Worm (Caenorhabditis elegans) whole organism, mixed stage, embryonic: ENCODE results near the gene C45G9.2.

ENCODE experiments used
- M03D4.4 ChIP-seq: sonication (generic microtip); optimal IDR thresholded peaks from 2 replicates; lab custom pipeline; 2017; ENCODE audit warnings: mild to moderate bottlenecking, missing genetic modification characterization, missing compliant biosample characterization
- bed-3 ChIP-seq: fragments of 200-800 bp; sonication (Bioruptor generic); optimal IDR thresholded peaks from 3 replicates; lab custom pipeline; 2018; ENCODE audit warnings: mild to moderate bottlenecking, missing genetic modification characterization, moderate library complexity, missing compliant biosample characterization
- blmp-1 ChIP-seq: fragments of 150-350 bp; optimal IDR thresholded peaks from 2 replicates; lab custom pipeline; 2014; ENCODE audit warnings: missing biosample characterization, missing genetic modification characterization
- ceh-39 ChIP-seq: fragments of 150-350 bp; optimal IDR thresholded peaks from 2 replicates; lab custom pipeline; 2014; ENCODE audit warnings: missing biosample characterization, missing genetic modification characterization
- ceh-43 ChIP-seq: fragments of 200-800 bp; sonication (Bioruptor generic); optimal IDR thresholded peaks from 2 replicates; lab custom pipeline; 2018; ENCODE audit warnings: mild to moderate bottlenecking, missing genetic modification characterization, moderate library complexity, missing compliant biosample characterization
- ceh-83 ChIP-seq: fragments of 200-800 bp; sonication (Bioruptor generic); optimal IDR thresholded peaks from 2 replicates; lab custom pipeline; 2018; ENCODE audit warnings: mild to moderate bottlenecking, missing genetic modification characterization, missing compliant biosample characterization
- ces-1 ChIP-seq: fragments of 150-350 bp; optimal IDR thresholded peaks from 2 replicates; lab custom pipeline; 2014; ENCODE audit warnings: missing biosample characterization, missing genetic modification reagents, missing genetic modification characterization
- cnd-1 ChIP-seq: fragments of 200-800 bp; sonication (Bioruptor generic); optimal IDR thresholded peaks from 2 replicates; lab custom pipeline; 2018; ENCODE audit warnings: mild to moderate bottlenecking, missing genetic modification characterization, missing compliant biosample characterization
- elt-1 ChIP-seq: sonication (generic microtip); optimal IDR thresholded peaks from 2 replicates; lab custom pipeline; 2017; ENCODE audit warnings: missing genetic modification characterization, mild to moderate bottlenecking, missing compliant biosample characterization, antibody characterized with exemption, moderate library complexity, borderline replicate concordance; ENCODE audit not compliant: insufficient read depth
- elt-3 ChIP-seq: fragments of 150-350 bp; optimal IDR thresholded peaks from 2 replicates; lab custom pipeline; 2014; ENCODE audit warnings: missing biosample characterization, missing genetic modification characterization
- flh-1 ChIP-seq: fragments of 200-800 bp; sonication (Bioruptor generic); optimal IDR thresholded peaks from 2 replicates; lab custom pipeline; 2018; ENCODE audit warnings: mild to moderate bottlenecking, missing genetic modification characterization, moderate library complexity, missing compliant biosample characterization
- hlh-1 ChIP-seq: fragments of 150-350 bp; optimal IDR thresholded peaks from 2 replicates; lab custom pipeline; 2014; ENCODE audit warnings: missing biosample characterization, missing genetic modification reagents, missing genetic modification characterization
- lin-32 ChIP-seq: fragments of 200-800 bp; sonication (Bioruptor generic); optimal IDR thresholded peaks from 2 replicates; lab custom pipeline; 2018; ENCODE audit warnings: mild to moderate bottlenecking, missing genetic modification characterization, missing compliant biosample characterization
- lsy-2 ChIP-seq: fragments of 150-350 bp; optimal IDR thresholded peaks from 2 replicates; lab custom pipeline; 2014; ENCODE audit warnings: missing biosample characterization, missing genetic modification characterization
- mab-5 ChIP-seq: fragments of 150-350 bp; optimal IDR thresholded peaks from 2 replicates; lab custom pipeline; 2014; ENCODE audit warnings: missing biosample characterization, missing genetic modification characterization
- mep-1 ChIP-seq: fragments of 150-350 bp; optimal IDR thresholded peaks from 2 replicates; lab custom pipeline; 2017; ENCODE audit warnings: missing biosample characterization, missing genetic modification reagents, missing genetic modification characterization, inconsistent platforms
- mls-2 ChIP-seq: sonication (generic microtip); optimal IDR thresholded peaks from 2 replicates; lab custom pipeline; 2016; ENCODE audit warnings: mild to moderate bottlenecking, missing genetic modification characterization, moderate library complexity, missing compliant biosample characterization
- nhr-12 ChIP-seq: fragments of 150-350 bp; optimal IDR thresholded peaks from 2 replicates; lab custom pipeline; 2014; ENCODE audit warnings: missing biosample characterization, missing genetic modification characterization
- nhr-2 ChIP-seq: fragments of 150-350 bp; optimal IDR thresholded peaks from 2 replicates; lab custom pipeline; 2014; ENCODE audit warnings: missing biosample characterization, missing genetic modification characterization
- nhr-237 ChIP-seq: fragments of 150-350 bp; optimal IDR thresholded peaks from 2 replicates; lab custom pipeline; 2014; ENCODE audit warnings: missing biosample characterization, missing genetic modification characterization
- nhr-28 ChIP-seq: fragments of 150-350 bp; optimal IDR thresholded peaks from 2 replicates; lab custom pipeline; 2014; ENCODE audit warnings: missing biosample characterization, missing genetic modification characterization
- nhr-76 ChIP-seq: sonication (generic microtip); optimal IDR thresholded peaks from 2 replicates; lab custom pipeline; 2017; ENCODE audit warnings: missing biosample characterization, missing genetic modification characterization
- pha-4 ChIP-seq: fragments of 150-350 bp; optimal IDR thresholded peaks from 2 replicates; lab custom pipeline; 2018; ENCODE audit warnings: missing biosample characterization, missing genetic modification reagents, missing genetic modification characterization
- sem-2 ChIP-seq: fragments of 200-800 bp; sonication (Bioruptor generic); optimal IDR thresholded peaks from 2 replicates; lab custom pipeline; 2018; ENCODE audit warnings: mild to moderate bottlenecking, missing genetic modification characterization, missing compliant biosample characterization
- snpc-4 ChIP-seq: fragments of 150-350 bp; optimal IDR thresholded peaks from 2 replicates; lab custom pipeline; 2014; ENCODE audit warnings: missing biosample characterization, missing genetic modification characterization
- sptf-1 ChIP-seq: sonication (generic microtip); optimal IDR thresholded peaks from 2 replicates; lab custom pipeline; 2017; ENCODE audit warnings: mild to moderate bottlenecking, missing genetic modification characterization, moderate library complexity, missing compliant biosample characterization
- tbx-8 ChIP-seq: fragments of 200-800 bp; sonication (Bioruptor generic); optimal IDR thresholded peaks from 2 replicates; lab custom pipeline; 2018; ENCODE audit warnings: mild to moderate bottlenecking, missing genetic modification characterization, moderate library complexity, missing compliant biosample characterization
- unc-120 ChIP-seq: sonication (generic microtip); optimal IDR thresholded peaks from 2 replicates; lab custom pipeline; 2017; ENCODE audit warnings: missing genetic modification characterization, missing compliant biosample characterization; ENCODE audit not compliant: poor library complexity, severe bottlenecking
- unc-62 ChIP-seq: fragments of 150-350 bp; optimal IDR thresholded peaks from 2 replicates; lab custom pipeline; 2014; ENCODE audit warnings: missing biosample characterization, missing genetic modification reagents, missing genetic modification characterization
- zip-8 ChIP-seq: fragments of 150-350 bp; optimal IDR thresholded peaks from 2 replicates; lab custom pipeline; 2014; ENCODE audit warnings: missing biosample characterization, missing genetic modification characterization
- ztf-11 ChIP-seq: fragments of 150-350 bp; optimal IDR thresholded peaks from 2 replicates; lab custom pipeline; 2014; ENCODE audit warnings: missing biosample characterization, missing genetic modification characterization

The C45G9.2 gene

ce11 chrIII:5098740-5099276 lies 29.9 kb downstream of the C45G9.2 start:
- TF ChIP-seq sem-2 (GFP tag; lab: Kevin White, UChicago) (no peak), zip-8 (tag; lab: Kevin White, UChicago) (no peak), blmp-1 (tag; lab: Kevin White, UChicago) (no peak), lsy-2 (tag; lab: Kevin White, UChicago) (no peak)

ce11 chrIII:5099500-5099899 lies 30.6 kb downstream of the C45G9.2 start:
- TF ChIP-seq M03D4.4 (no peak), nhr-76 (tag; lab: Kevin White, UChicago) (no peak), sptf-1 (tag; lab: Kevin White, UChicago) (no peak)

- TF ChIP-seq sptf-1 (tag; lab: Kevin White, UChicago) = peak; percentile 1
- no peak for TF ChIP-seq cnd-1 (tag; lab: Kevin White, UChicago)
- TF ChIP-seq ceh-39 (tag; lab: Kevin White, UChicago) = peak; percentile 49
- TF ChIP-seq pha-4 (tag; lab: Kevin White, UChicago) = peak; percentile 28
- peak; percentile 72 for TF ChIP-seq lsy-2 (tag; lab: Kevin White, UChicago)
- no peak for TF ChIP-seq unc-120
- TF ChIP-seq lin-32 (GFP tag; lab: Kevin White, UChicago) = no peak
- peak; percentile 60 for TF ChIP-seq ces-1 (GFP tag; lab: Kevin White, UChicago)
- peak; percentile 24 for TF ChIP-seq nhr-237
- TF ChIP-seq mep-1 (tag; lab: Kevin White, UChicago) = peak; percentile 13
- TF ChIP-seq, all 35 proteins: peak for 7
Observed at ce11 chrIII:5102616-5103015, 33.8 kb downstream of the C45G9.2 start, which contains the start of gene F54D8.6. F54D8.6 (plus strand) TSS chrIII:5102985.

- TF ChIP-seq nhr-237 (no peak), nhr-12 (tag; lab: Kevin White, UChicago) (no peak)
Observed at ce11 chrIII:5105485-5105884, 36.6 kb downstream of the C45G9.2 start.

- TF ChIP-seq pha-4 (tag; lab: Kevin White, UChicago) (no peak), flh-1 (GFP tag; lab: Kevin White, UChicago) (no peak), lsy-2 (tag; lab: Kevin White, UChicago) (peak; percentile 60), elt-1 (peak; percentile 93), nhr-28 (tag; lab: Kevin White, UChicago) (no peak), ztf-11 (tag; lab: Kevin White, UChicago) (no peak), zip-8 (tag; lab: Kevin White, UChicago) (no peak), nhr-12 (tag; lab: Kevin White, UChicago) (no peak), cnd-1 (tag; lab: Kevin White, UChicago) (no peak), nhr-2 (tag; lab: Kevin White, UChicago) (no peak), snpc-4 (tag; lab: Kevin White, UChicago) (no peak), mab-5 (tag; lab: Kevin White, UChicago) (no peak), tbx-8 (no peak), ceh-43 (GFP tag; lab: Kevin White, UChicago) (no peak), ceh-83 (GFP tag; lab: Kevin White, UChicago) (no peak), M03D4.4 (no peak), unc-120 (no peak), ceh-39 (tag; lab: Kevin White, UChicago) (no peak), hlh-1 (tag; lab: Kevin White, UChicago) (no peak), unc-62 (peak; percentile 23), elt-3 (tag; lab: Kevin White, UChicago) (peak; percentile 71), mls-2 (peak; percentile 17), ces-1 (GFP tag; lab: Kevin White, UChicago) (no peak), bed-3 (GFP tag; lab: Kevin White, UChicago) (no peak), sptf-1 (tag; lab: Kevin White, UChicago) (peak; percentile 19)
Observed at ce11 chrIII:5106893-5107471, 38.1 kb downstream of the C45G9.2 start, which contains the start of gene dpy-17. dpy-17 (plus strand) TSS chrIII:5107330.
